Fruit fly (Drosophila melanogaster) whole organism, embryonic: ENCODE results near the gene SoYb.

ENCODE experiments used
- BEAF-32 ChIP-seq: fragments of 200-800 bp; sonication (Bioruptor generic); optimal IDR thresholded peaks from 3 replicates; lab custom pipeline; 2017; ENCODE audit warnings: missing biosample characterization, missing genetic modification characterization, mild to moderate bottlenecking, moderate library complexity, missing genetic modification reagents
- Bgb ChIP-seq: fragments of 200-800 bp; sonication (Bioruptor generic); IDR thresholded peaks from 2 replicates; pipeline ENCODE4 v1.3.6; 2022; ENCODE audit warnings: missing biosample characterization, missing genetic modification characterization; ENCODE audit not compliant: partially characterized antibody
- Blimp-1 ChIP-seq: fragments of 200-800 bp; sonication (Bioruptor generic); optimal IDR thresholded peaks from 3 replicates; lab custom pipeline; 2018; ENCODE audit warnings: missing biosample characterization, missing genetic modification characterization, mild to moderate bottlenecking, moderate library complexity, missing genetic modification reagents
- CG10654 ChIP-seq: fragments of 200-800 bp; sonication (Bioruptor generic); optimal IDR thresholded peaks from 2 replicates; lab custom pipeline; 2016; ENCODE audit warnings: missing biosample characterization, missing genetic modification characterization
- CG11247 ChIP-seq: fragments of 200-800 bp; sonication (Bioruptor generic); IDR thresholded peaks from 2 replicates; pipeline ENCODE4 v1.3.6; 2022; ENCODE audit warnings: missing biosample characterization, missing genetic modification characterization
- CG11456 ChIP-seq: fragments of 200-800 bp; sonication (Bioruptor generic); IDR thresholded peaks from 3 replicates; pipeline ENCODE4 v1.3.6; 2022; ENCODE audit warnings: missing biosample characterization, missing genetic modification characterization
- CG13296 ChIP-seq: fragments of 200-800 bp; sonication (Bioruptor generic); optimal IDR thresholded peaks from 3 replicates; lab custom pipeline; 2018; ENCODE audit warnings: missing biosample characterization, mild to moderate bottlenecking, missing genetic modification characterization
- CG13424 ChIP-seq: fragments of 200-800 bp; sonication (Bioruptor generic); optimal IDR thresholded peaks from 2 replicates; lab custom pipeline; 2019; ENCODE audit warnings: missing biosample characterization, mild to moderate bottlenecking, missing genetic modification characterization, moderate library complexity
- CG1832 ChIP-seq: fragments of 200-800 bp; sonication (Bioruptor generic); optimal IDR thresholded peaks from 2 replicates; lab custom pipeline; 2017; ENCODE audit warnings: missing biosample characterization, mild to moderate bottlenecking, missing genetic modification characterization, inconsistent platforms
- CG30020 ChIP-seq: fragments of 200-800 bp; optimal IDR thresholded peaks from 2 replicates; lab custom pipeline; 2019; ENCODE audit warnings: missing biosample characterization, mild to moderate bottlenecking, missing genetic modification characterization, moderate library complexity
- CG34224 ChIP-seq: fragments of 200-800 bp; sonication (Bioruptor generic); IDR thresholded peaks from 3 replicates; pipeline ENCODE4 v1.3.6; 2022; ENCODE audit warnings: missing biosample characterization, missing genetic modification characterization; ENCODE audit not compliant: partially characterized antibody
- CG34422 ChIP-seq: fragments of 200-800 bp; sonication (Bioruptor generic); IDR thresholded peaks from 3 replicates; pipeline ENCODE4 v1.3.6; 2022; ENCODE audit warnings: missing biosample characterization, missing genetic modification characterization
- CG4424 ChIP-seq: fragments of 200-800 bp; sonication (Bioruptor generic); optimal IDR thresholded peaks from 3 replicates; lab custom pipeline; 2016; ENCODE audit warnings: missing biosample characterization, missing genetic modification characterization
- CG4617 ChIP-seq: fragments of 200-800 bp; sonication (Bioruptor generic); optimal IDR thresholded peaks from 3 replicates; lab custom pipeline; 2016; ENCODE audit warnings: missing biosample characterization, missing genetic modification characterization, borderline replicate concordance
- CG4854 ChIP-seq: fragments of 200-800 bp; sonication (Bioruptor generic); optimal IDR thresholded peaks from 2 replicates; lab custom pipeline; 2016; ENCODE audit warnings: missing biosample characterization, missing genetic modification characterization, inconsistent platforms
- CG6791 ChIP-seq: fragments of 200-800 bp; sonication (Bioruptor generic); IDR thresholded peaks from 3 replicates; pipeline ENCODE4 v1.3.6; 2022; ENCODE audit warnings: missing biosample characterization, missing genetic modification characterization; ENCODE audit not compliant: partially characterized antibody
- CG7372 ChIP-seq: fragments of 200-800 bp; sonication (Bioruptor generic); IDR thresholded peaks from 2 replicates; pipeline ENCODE4 v1.3.6; 2022; ENCODE audit warnings: missing biosample characterization, missing genetic modification characterization
- CG7963 ChIP-seq: fragments of 200-800 bp; sonication (Bioruptor generic); IDR thresholded peaks from 3 replicates; pipeline ENCODE4 v1.3.6; 2022; ENCODE audit warnings: missing biosample characterization, missing genetic modification characterization; ENCODE audit not compliant: partially characterized antibody
- CG9797 ChIP-seq: fragments of 200-800 bp; sonication (Bioruptor generic); optimal IDR thresholded peaks from 3 replicates; lab custom pipeline; 2018; ENCODE audit warnings: missing biosample characterization, mild to moderate bottlenecking, missing genetic modification characterization
- Dek ChIP-seq: fragments of 200-800 bp; sonication (Bioruptor generic); optimal IDR thresholded peaks from 3 replicates; lab custom pipeline; 2019; ENCODE audit warnings: missing biosample characterization, mild to moderate bottlenecking, missing genetic modification characterization, moderate library complexity
- Dfd ChIP-seq, 2 experiments: fragments of >200 bp; optimal IDR thresholded peaks; 2 replicates each; lab custom pipeline; 2017; ENCODE audit warnings: missing biosample characterization in 2 of 2, missing genetic modification characterization in 2 of 2
- Dip3 ChIP-seq: fragments of 200-800 bp; sonication (Bioruptor generic); optimal IDR thresholded peaks from 3 replicates; lab custom pipeline; 2016; ENCODE audit warnings: missing biosample characterization, missing genetic modification characterization
- Dll ChIP-seq: fragments of 200-800 bp; sonication (Bioruptor generic); IDR thresholded peaks from 4 replicates; pipeline ENCODE4 v1.3.6; 2022; ENCODE audit warnings: missing biosample characterization, missing genetic modification characterization; ENCODE audit not compliant: partially characterized antibody
- Ets97D ChIP-seq: fragments of 200-800 bp; sonication (Bioruptor generic); optimal IDR thresholded peaks from 3 replicates; lab custom pipeline; 2016; ENCODE audit warnings: missing biosample characterization, missing genetic modification characterization
- GATAe ChIP-seq: fragments of 200-800 bp; sonication (Bioruptor generic); conservative IDR thresholded peaks from 2 replicates; pipeline ENCODE4 v1.3.6; 2022; ENCODE audit warnings: missing biosample characterization, missing genetic modification characterization
- HmgZ ChIP-seq: fragments of 200-800 bp; sonication (Bioruptor generic); optimal IDR thresholded peaks from 2 replicates; lab custom pipeline; 2018; ENCODE audit warnings: missing biosample characterization, mild to moderate bottlenecking, missing genetic modification characterization
- Hr51 ChIP-seq, 2 experiments: fragments of 200-800 bp; sonication (Bioruptor generic); optimal IDR thresholded peaks; 2 replicates in 1 of 2; 3 replicates in 1 of 2; lab custom pipeline; 2016 to 2018; ENCODE audit warnings: missing biosample characterization in 2 of 2, missing genetic modification characterization in 2 of 2, mild to moderate bottlenecking in 1 of 2, moderate library complexity in 1 of 2
- Med ChIP-seq: fragments of 200-800 bp; sonication (Bioruptor generic); peaks from one replicate; lab custom pipeline; 2016; ENCODE audit warnings: missing biosample characterization, missing genetic modification characterization, mild to moderate bottlenecking, inconsistent platforms, moderate library complexity
- Scr ChIP-seq: fragments of 200-800 bp; sonication (Bioruptor generic); IDR thresholded peaks from 2 replicates; pipeline ENCODE4 v1.3.6; 2022; ENCODE audit warnings: missing biosample characterization, missing genetic modification characterization; ENCODE audit not compliant: partially characterized antibody
- Sin3A ChIP-seq: fragments of >200 bp; optimal IDR thresholded peaks from 2 replicates; lab custom pipeline; 2018
- YL-1 ChIP-seq: fragments of 200-800 bp; sonication (Bioruptor generic); optimal IDR thresholded peaks from 3 replicates; lab custom pipeline; 2017; ENCODE audit warnings: missing biosample characterization, mild to moderate bottlenecking, missing genetic modification characterization
- abd-A ChIP-seq: fragments of 200-800 bp; sonication (Bioruptor generic); optimal IDR thresholded peaks from 3 replicates; lab custom pipeline; 2019; ENCODE audit warnings: missing biosample characterization, mild to moderate bottlenecking, missing genetic modification characterization, moderate library complexity
- ato ChIP-seq: fragments of 200-800 bp; sonication (Bioruptor generic); IDR thresholded peaks from 2 replicates; pipeline ENCODE4 v1.3.6; 2022; ENCODE audit warnings: missing biosample characterization, missing genetic modification characterization; ENCODE audit not compliant: partially characterized antibody
- bcd ChIP-seq: fragments of 200-800 bp; sonication (Bioruptor generic); optimal IDR thresholded peaks from 2 replicates; lab custom pipeline; 2017; ENCODE audit warnings: missing biosample characterization, mild to moderate bottlenecking, missing genetic modification characterization
- dm ChIP-seq: fragments of 200-800 bp; sonication (Bioruptor generic); optimal IDR thresholded peaks from 3 replicates; lab custom pipeline; 2016; ENCODE audit warnings: missing biosample characterization, missing genetic modification characterization
- dpn ChIP-seq, 2 experiments: fragments of 200-800 bp; sonication (Bioruptor generic); optimal IDR thresholded peaks; 3 replicates each; lab custom pipeline; 2016; ENCODE audit warnings: missing biosample characterization in 2 of 2, missing genetic modification characterization in 2 of 2
- h ChIP-seq: fragments of >200 bp; optimal IDR thresholded peaks from 2 replicates; lab custom pipeline; 2017
- kah ChIP-seq: fragments of 200-800 bp; sonication (Bioruptor generic); optimal IDR thresholded peaks from 2 replicates; lab custom pipeline; 2018; ENCODE audit warnings: missing biosample characterization, mild to moderate bottlenecking, missing genetic modification characterization
- mld ChIP-seq: fragments of 200-800 bp; sonication (Bioruptor generic); IDR thresholded peaks from 3 replicates; pipeline ENCODE4 v1.3.6; 2022; ENCODE audit warnings: missing biosample characterization, missing genetic modification characterization; ENCODE audit not compliant: partially characterized antibody
- nau ChIP-seq: fragments of 200-800 bp; sonication (Bioruptor generic); optimal IDR thresholded peaks from 3 replicates; lab custom pipeline; 2017; ENCODE audit warnings: missing biosample characterization, mild to moderate bottlenecking, missing genetic modification characterization, missing genetic modification reagents
- nerfin-2 ChIP-seq: fragments of 200-800 bp; sonication (Bioruptor generic); IDR thresholded peaks from 2 replicates; pipeline ENCODE4 v1.3.6; 2022; ENCODE audit warnings: missing biosample characterization, missing genetic modification characterization; ENCODE audit not compliant: partially characterized antibody
- nmo ChIP-seq: fragments of 200-800 bp; sonication (Bioruptor generic); optimal IDR thresholded peaks from 2 replicates; lab custom pipeline; 2018; ENCODE audit warnings: missing biosample characterization, mild to moderate bottlenecking, missing genetic modification characterization, moderate library complexity
- pzg ChIP-seq: fragments of 200-800 bp; sonication (Bioruptor generic); optimal IDR thresholded peaks from 3 replicates; lab custom pipeline; 2018; ENCODE audit warnings: missing biosample characterization, mild to moderate bottlenecking, missing genetic modification characterization, moderate library complexity
- sens ChIP-seq: fragments of 200-800 bp; sonication (Bioruptor generic); peaks from one replicate; lab custom pipeline; 2016; ENCODE audit warnings: missing biosample characterization, missing genetic modification characterization
- ssp ChIP-seq: fragments of 200-800 bp; sonication (Bioruptor generic); IDR thresholded peaks from 2 replicates; pipeline ENCODE4 v1.3.6; 2022; ENCODE audit warnings: missing biosample characterization, missing genetic modification characterization
- stwl ChIP-seq: fragments of 200-800 bp; sonication (Bioruptor generic); optimal IDR thresholded peaks from 3 replicates; lab custom pipeline; 2018; ENCODE audit warnings: missing biosample characterization, mild to moderate bottlenecking, missing genetic modification characterization, moderate library complexity
- toy ChIP-seq: fragments of 200-800 bp; sonication (Bioruptor generic); IDR thresholded peaks from 2 replicates; pipeline ENCODE4 v1.3.6; 2022; ENCODE audit warnings: missing biosample characterization, missing genetic modification characterization
- tx ChIP-seq: fragments of 200-800 bp; sonication (Bioruptor generic); optimal IDR thresholded peaks from 2 replicates; lab custom pipeline; 2016; ENCODE audit warnings: missing biosample characterization, missing genetic modification characterization
- vnd ChIP-seq: fragments of 200-800 bp; sonication (Bioruptor generic); IDR thresholded peaks from 3 replicates; pipeline ENCODE4 v1.3.6; 2022; ENCODE audit warnings: missing biosample characterization, missing genetic modification characterization; ENCODE audit not compliant: partially characterized antibody
- vvl ChIP-seq: fragments of 200-800 bp; sonication (Bioruptor generic); IDR thresholded peaks from 2 replicates; pipeline ENCODE4 v1.3.6; 2022; ENCODE audit warnings: missing biosample characterization, missing genetic modification characterization

Gene SoYb

DNA sequence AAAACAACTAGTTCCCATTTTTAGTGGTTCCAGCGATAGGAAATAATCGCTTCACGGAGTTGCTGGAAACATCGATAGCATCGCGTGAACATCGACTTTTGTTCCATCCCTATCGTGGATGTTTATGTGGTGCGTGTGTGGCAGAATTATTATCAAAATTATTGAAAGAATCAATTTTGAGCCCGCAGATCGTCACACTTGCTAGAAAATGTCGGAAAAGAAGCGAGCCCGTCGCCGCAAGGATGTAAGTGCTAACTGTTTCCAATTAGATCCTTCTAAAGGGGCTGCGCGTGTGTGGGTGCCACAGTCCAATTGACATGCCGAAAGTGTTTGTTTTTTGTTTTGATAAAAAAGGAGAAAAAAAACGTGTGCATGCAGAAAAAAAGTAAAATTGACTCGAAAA, 6.8 kb upstream of the SoYb start, which contains the start of gene Trp1 (continued):
- peak; percentile 9 for TF ChIP-seq Dek (tag; lab: Kevin White, UChicago)
- TF ChIP-seq Ets97D (GFP tag; lab: Kevin White, UChicago) = peak; percentile 39
- no peak for TF ChIP-seq Dfd (GFP tag; optimal IDR thresholded peaks at IDR 0.05; lab: Kevin White, UChicago)
- TF ChIP-seq CG34224 = peak; percentile 90
- peak; percentile 94 for TF ChIP-seq BEAF-32
- no peak for TF ChIP-seq h (lab: Kevin White, UChicago)
- peak; percentile 57 for TF ChIP-seq abd-A (tag; lab: Kevin White, UChicago)
- TF ChIP-seq pzg = peak; percentile 73
- peak in 1 of 2 experiments; percentile 12 for TF ChIP-seq Hr51 (GFP tag; optimal IDR thresholded peaks at IDR 0.05; lab: Kevin White, UChicago)
- no peak for TF ChIP-seq CG11456 (GFP tag; lab: Robert Waterston, UW)
- TF ChIP-seq CG34422 (GFP tag; lab: Robert Waterston, UW) = 0 out of 3 replicates have a peak, but pooled peaks have one; percentile 51
- TF ChIP-seq Blimp-1 (GFP tag; lab: Kevin White, UChicago) = no peak
- TF ChIP-seq Dll (GFP tag; lab: Robert Waterston, UW) = peak; percentile 92
- peak; percentile 97 for TF ChIP-seq CG6791 (GFP tag; lab: Robert Waterston, UW)
- peak; percentile 32 for TF ChIP-seq HmgZ (tag; lab: Kevin White, UChicago)
- TF ChIP-seq Sin3A (lab: Kevin White, UChicago) = peak; percentile 5
- no peak for TF ChIP-seq dm
- TF ChIP-seq CG13296 (GFP tag; lab: Kevin White, UChicago) = no peak
- TF ChIP-seq dpn (GFP tag; optimal IDR thresholded peaks at IDR 0.05; lab: Kevin White, UChicago) = no peak
- TF ChIP-seq CG30020 (tag; lab: Kevin White, UChicago) = peak; percentile 63
- TF ChIP-seq CG4854 (GFP tag; lab: Kevin White, UChicago) = no peak
- TF ChIP-seq CG4424 (GFP tag; lab: Kevin White, UChicago) = no peak
- no peak for TF ChIP-seq bcd (GFP tag; lab: Kevin White, UChicago)
- peak; percentile 90 for TF ChIP-seq ato (GFP tag; lab: Robert Waterston, UW)
- TF ChIP-seq CG10654 (GFP tag; lab: Kevin White, UChicago) = no peak
- TF ChIP-seq vvl = 0 out of 2 replicates have a peak, but pooled peaks have one; percentile 21
- no peak for TF ChIP-seq Dip3 (GFP tag; lab: Kevin White, UChicago)
- TF ChIP-seq stwl (tag; lab: Kevin White, UChicago) = peak; percentile 63
- peak; percentile 73 for TF ChIP-seq YL-1 (GFP tag; lab: Kevin White, UChicago)
- TF ChIP-seq nmo (GFP tag; lab: Kevin White, UChicago) = peak; percentile 15
- no peak for TF ChIP-seq CG1832 (GFP tag; lab: Kevin White, UChicago)
- TF ChIP-seq Bgb = peak; percentile 98
- TF ChIP-seq CG7372 (GFP tag; lab: Robert Waterston, UW) = no peak
- TF ChIP-seq nau = no peak
- TF ChIP-seq sens = peak; percentile 76
- no peak for TF ChIP-seq CG11247 (GFP tag; lab: Robert Waterston, UW)
- TF ChIP-seq toy (GFP tag; lab: Robert Waterston, UW) = no peak
- TF ChIP-seq Scr (GFP tag; lab: Robert Waterston, UW) = peak; percentile 94
- no peak for TF ChIP-seq ssp (GFP tag; lab: Robert Waterston, UW)
- peak; percentile 88 for TF ChIP-seq nerfin-2 (GFP tag; lab: Robert Waterston, UW)
- no peak for TF ChIP-seq tx (GFP tag; lab: Kevin White, UChicago)
- TF ChIP-seq CG7963 (GFP tag; lab: Robert Waterston, UW) = peak; percentile 88
- TF ChIP-seq mld (GFP tag; lab: Robert Waterston, UW) = peak; percentile 92
- peak; percentile 94 for TF ChIP-seq vnd
- TF ChIP-seq GATAe = no peak
- TF ChIP-seq CG4617 (GFP tag; lab: Kevin White, UChicago) = peak; percentile 82
- TF ChIP-seq CG9797 (GFP tag; lab: Kevin White, UChicago) = peak; percentile 15
- TF ChIP-seq Med (GFP tag; lab: Kevin White, UChicago) = peak; percentile 76
- no peak for TF ChIP-seq kah (GFP tag; lab: Kevin White, UChicago)
- TF ChIP-seq CG13424 (tag; lab: Kevin White, UChicago) = no peak
